Worm (Caenorhabditis elegans) whole organism, L1 larva: Measurements from ENCODE around the gene fbxa-67.

ENCODE experiments used
- C16A3.4 ChIP-seq: fragments of 150-350 bp; optimal IDR thresholded peaks from 2 replicates; lab custom pipeline; 2014; ENCODE audit warnings: missing biosample characterization, missing genetic modification characterization
- Y116A8C.19 ChIP-seq: sonication (generic microtip); optimal IDR thresholded peaks from 2 replicates; lab custom pipeline; 2016; ENCODE audit warnings: missing compliant biosample characterization, missing genetic modification characterization, borderline replicate concordance
- dsc-1 ChIP-seq: sonication (generic microtip); optimal IDR thresholded peaks from 2 replicates; lab custom pipeline; 2016; ENCODE audit warnings: mild to moderate bottlenecking, missing genetic modification characterization, missing compliant biosample characterization
- elt-3 ChIP-seq, 6 experiments: fragments of 150-350 bp in 1 of 6; sonication (generic microtip); optimal IDR thresholded peaks; 2 replicates each; lab custom pipeline; 2017 to 2018; ENCODE audit warnings: missing biosample characterization in 6 of 6, missing genetic modification characterization in 6 of 6, inconsistent platforms in 1 of 6
- jun-1 ChIP-seq: fragments of 150-350 bp; optimal IDR thresholded peaks from 2 replicates; lab custom pipeline; 2014; ENCODE audit warnings: missing biosample characterization, missing genetic modification reagents, missing genetic modification characterization
- lin-39 ChIP-seq: fragments of 150-350 bp; optimal IDR thresholded peaks from 2 replicates; lab custom pipeline; 2014; ENCODE audit warnings: missing biosample characterization, missing genetic modification reagents, missing genetic modification characterization
- lsy-2 ChIP-seq, 2 experiments: fragments of 150-350 bp; optimal IDR thresholded peaks; 2 replicates each; lab custom pipeline; 2014; ENCODE audit warnings: missing biosample characterization in 2 of 2, missing genetic modification characterization in 2 of 2
- unc-62 ChIP-seq: fragments of 150-350 bp; optimal IDR thresholded peaks from 2 replicates; lab custom pipeline; 2014; ENCODE audit warnings: missing biosample characterization, missing genetic modification reagents, missing genetic modification characterization

- no peak for TF ChIP-seq jun-1 (tag; lab: Kevin White, UChicago)
- no peak for TF ChIP-seq unc-62 (GFP tag; lab: Kevin White, UChicago)
- TF ChIP-seq lin-39, result no peak
- TF ChIP-seq C16A3.4 (tag; lab: Kevin White, UChicago), result no peak
- no peak for TF ChIP-seq Y116A8C.19
- TF ChIP-seq lsy-2 (tag; optimal IDR thresholded peaks at IDR 0.05; lab: Kevin White, UChicago), result no peak
- no peak for TF ChIP-seq dsc-1
- TF ChIP-seq elt-3 (tag; optimal IDR thresholded peaks at IDR 0.05; lab: Kevin White, UChicago), result no peak
These were observed 31.1 kb downstream of the fbxa-67 start, which contains the start of gene F23H11.7 for ce11 chrIII:919322-919721.
